Worm (Caenorhabditis elegans) whole organism, mixed stage, embryonic: ENCODE results near the gene hlh-33.
A peak's percentile ranks its signal among the peaks of the same experiment; 100 is the strongest.

Experiments
- lin-13 ChIP-seq: fragments of 150-350 bp; optimal IDR thresholded peaks from 2 replicates; lab custom pipeline; 2014; ENCODE audit warnings: missing biosample characterization, missing genetic modification characterization
- mab-5 ChIP-seq: fragments of 150-350 bp; optimal IDR thresholded peaks from 2 replicates; lab custom pipeline; 2014; ENCODE audit warnings: missing biosample characterization, missing genetic modification characterization
- nhr-237 ChIP-seq: fragments of 150-350 bp; optimal IDR thresholded peaks from 2 replicates; lab custom pipeline; 2014; ENCODE audit warnings: missing biosample characterization, missing genetic modification characterization
- pha-4 ChIP-seq: fragments of 150-350 bp; optimal IDR thresholded peaks from 2 replicates; lab custom pipeline; 2018; ENCODE audit warnings: missing biosample characterization, missing genetic modification reagents, missing genetic modification characterization
- unc-39 ChIP-seq: fragments of 150-350 bp; optimal IDR thresholded peaks from 2 replicates; lab custom pipeline; 2014; ENCODE audit warnings: missing biosample characterization, missing genetic modification characterization
- unc-62 ChIP-seq: fragments of 150-350 bp; optimal IDR thresholded peaks from 2 replicates; lab custom pipeline; 2014; ENCODE audit warnings: missing biosample characterization, missing genetic modification reagents, missing genetic modification characterization

ce11 chrIII:1905589-1905988 lies 50.4 kb downstream of the hlh-33 start, which contains the start of the genes B0524.6 and pqn-41:
- peak; percentile 30 for TF ChIP-seq pha-4
- no peak for TF ChIP-seq unc-39 (tag; lab: Kevin White, UChicago)
- peak; percentile 39 for TF ChIP-seq nhr-237
- TF ChIP-seq lin-13 (tag; lab: Kevin White, UChicago), result peak; percentile 60
- TF ChIP-seq unc-62 (GFP tag; lab: Kevin White, UChicago), result no peak
- peak; percentile 6 for TF ChIP-seq mab-5 (tag; lab: Kevin White, UChicago)
